Fruit fly (Drosophila melanogaster) whole organism, adult: ENCODE results near the gene CG11655.

Experiments used
- CG11617 ChIP-seq: fragments of 200-800 bp; sonication (Bioruptor generic); optimal IDR thresholded peaks from 2 replicates; lab custom pipeline; 2017; ENCODE audit warnings: mild to moderate bottlenecking, missing biosample characterization, missing genetic modification reagents, missing genetic modification characterization
- CG12768 ChIP-seq: fragments of 200-800 bp; sonication (Bioruptor generic); optimal IDR thresholded peaks from 2 replicates; lab custom pipeline; 2017; ENCODE audit warnings: missing biosample characterization, missing genetic modification characterization, mild to moderate bottlenecking, moderate library complexity, missing genetic modification reagents
- CG14711 ChIP-seq: fragments of 200-800 bp; sonication (Bioruptor generic); optimal IDR thresholded peaks from 2 replicates; lab custom pipeline; 2018; ENCODE audit warnings: missing biosample characterization, mild to moderate bottlenecking, missing genetic modification characterization, moderate library complexity
- CG1620 ChIP-seq: fragments of 200-800 bp; sonication (Bioruptor generic); optimal IDR thresholded peaks from 2 replicates; lab custom pipeline; 2016; ENCODE audit warnings: missing biosample characterization, missing genetic modification characterization
- CG33017 ChIP-seq: fragments of 200-800 bp; sonication (Bioruptor generic); optimal IDR thresholded peaks from 2 replicates; lab custom pipeline; 2018; ENCODE audit warnings: missing biosample characterization, mild to moderate bottlenecking, missing genetic modification characterization, moderate library complexity
- CG7045 ChIP-seq: fragments of 200-800 bp; sonication (Bioruptor generic); optimal IDR thresholded peaks from 2 replicates; lab custom pipeline; 2017; ENCODE audit warnings: missing biosample characterization, mild to moderate bottlenecking, missing genetic modification characterization
- cnc ChIP-seq, 2 experiments: fragments of >200 bp; optimal IDR thresholded peaks; 2 replicates each; lab custom pipeline; 2017
- kay ChIP-seq: fragments of 200-800 bp; sonication (Bioruptor generic); peaks from one replicate; lab custom pipeline; 2016; ENCODE audit warnings: missing biosample characterization, missing genetic modification characterization, borderline replicate concordance

DNA sequence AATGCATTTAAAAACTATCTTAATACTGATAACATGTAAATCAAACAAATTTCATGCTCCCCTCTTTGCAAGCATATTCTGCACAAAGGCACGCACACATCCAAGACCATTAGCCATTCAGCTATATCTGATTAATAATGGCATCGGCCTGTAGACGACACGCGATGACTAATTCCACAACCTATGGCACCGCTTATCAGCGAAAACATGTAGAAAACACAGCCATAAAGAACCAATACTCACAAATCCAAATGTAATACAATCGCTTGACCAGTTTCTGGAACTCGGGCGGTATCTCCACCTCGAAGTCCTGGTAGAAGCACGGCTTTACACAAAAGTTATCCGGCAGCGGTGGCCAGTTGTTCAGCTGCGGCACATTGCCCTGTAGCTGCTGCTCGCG is 5.1 kb upstream of the CG11655 start:
- TF ChIP-seq CG33017 (no peak), kay (GFP tag; lab: Kevin White, UChicago) (no peak), CG11617 (GFP tag; lab: Kevin White, UChicago) (no peak), CG1620 (no peak), CG7045 (GFP tag; lab: Kevin White, UChicago) (no peak), CG14711 (tag; lab: Kevin White, UChicago) (no peak), CG12768 (no peak), cnc (optimal IDR thresholded peaks at IDR 0.05; lab: Kevin White, UChicago) (no peak)
